Fruit fly (Drosophila melanogaster) whole organism, pupa: ENCODE data around the gene CG12502.

Source experiments
- CG10348 ChIP-seq: fragments of 200-800 bp; sonication (Bioruptor generic); IDR thresholded peaks from 2 replicates; pipeline ENCODE4 v1.3.6; 2022; ENCODE audit warnings: missing biosample characterization, missing genetic modification characterization
- CG14655 ChIP-seq: fragments of 200-800 bp; sonication (Bioruptor generic); optimal IDR thresholded peaks from 3 replicates; lab custom pipeline; 2017; ENCODE audit warnings: mild to moderate bottlenecking, missing biosample characterization, missing genetic modification reagents, missing genetic modification characterization
- CG15710 ChIP-seq: fragments of 200-800 bp; sonication (Bioruptor generic); optimal IDR thresholded peaks from 2 replicates; lab custom pipeline; 2018; ENCODE audit warnings: missing biosample characterization, mild to moderate bottlenecking, missing genetic modification characterization, moderate library complexity
- CG32121 ChIP-seq: fragments of 200-800 bp; sonication (Bioruptor generic); IDR thresholded peaks from 2 replicates; pipeline ENCODE4 v1.3.6; 2022; ENCODE audit warnings: missing biosample characterization, missing genetic modification characterization
- CG4496 ChIP-seq: fragments of 200-800 bp; sonication (Bioruptor generic); IDR thresholded peaks from 3 replicates; pipeline ENCODE4 v1.3.6; 2022; ENCODE audit warnings: missing biosample characterization, missing genetic modification characterization
- D1 ChIP-seq: fragments of 200-800 bp; sonication (Bioruptor generic); optimal IDR thresholded peaks from 2 replicates; lab custom pipeline; 2018; ENCODE audit warnings: missing biosample characterization, mild to moderate bottlenecking, missing genetic modification characterization, moderate library complexity
- EcR ChIP-seq: fragments of 200-800 bp; sonication (Bioruptor generic); optimal IDR thresholded peaks from 3 replicates; lab custom pipeline; 2019; ENCODE audit warnings: missing biosample characterization, missing genetic modification characterization, mild to moderate bottlenecking, moderate library complexity, missing genetic modification reagents
- Ets98B ChIP-seq: fragments of 200-800 bp; sonication (Bioruptor generic); IDR thresholded peaks from 2 replicates; pipeline ENCODE4 v1.3.6; 2022; ENCODE audit warnings: missing biosample characterization, missing genetic modification characterization

dm6 chr3L:885624-886257, 20.5 kb downstream of the CG12502 start:
- TF ChIP-seq EcR (GFP tag; lab: Kevin White, UChicago) (no peak), CG10348 (no peak), CG14655 (GFP tag; lab: Kevin White, UChicago) (no peak), D1 (tag; lab: Kevin White, UChicago) (no peak), CG4496 (GFP tag; lab: Robert Waterston, UW) (no peak), Ets98B (no peak), CG32121 (GFP tag; lab: Robert Waterston, UW) (no peak), CG15710 (tag; lab: Kevin White, UChicago) (no peak)
